Fruit fly (Drosophila melanogaster) whole organism, adult: ENCODE measurements around the gene Dhdds.

Experiments used
- CG14711 ChIP-seq: fragments of 200-800 bp; sonication (Bioruptor generic); optimal IDR thresholded peaks from 2 replicates; lab custom pipeline; 2018; ENCODE audit warnings: missing biosample characterization, mild to moderate bottlenecking, missing genetic modification characterization, moderate library complexity
- Mnt ChIP-seq: fragments of 200-800 bp; sonication (Bioruptor generic); optimal IDR thresholded peaks from 2 replicates; lab custom pipeline; 2016; ENCODE audit warnings: missing biosample characterization, mild to moderate bottlenecking, missing genetic modification characterization

DNA sequence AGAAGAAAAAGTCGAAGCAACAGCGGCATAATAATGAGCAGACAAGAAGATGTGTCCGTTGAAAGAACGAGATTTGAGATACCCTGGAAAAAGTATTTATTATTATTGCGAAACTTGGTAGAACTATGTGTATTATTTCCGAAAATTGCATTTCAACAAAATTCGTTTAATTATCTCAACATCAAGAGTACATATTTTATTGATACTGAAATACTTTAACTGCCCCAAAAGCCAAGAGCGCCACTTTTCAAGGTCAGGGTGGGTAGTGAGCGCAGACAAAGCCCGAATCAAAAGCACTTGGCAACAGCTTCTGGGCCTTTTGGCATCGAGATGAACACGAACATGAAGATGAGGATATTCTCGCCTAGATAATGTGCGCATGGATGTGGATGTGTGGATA, 46.1 kb upstream of the Dhdds start:
- TF ChIP-seq CG14711 (tag; lab: Kevin White, UChicago) (no peak), Mnt (GFP tag; lab: Kevin White, UChicago) (no peak)
